Worm (Caenorhabditis elegans) whole organism, early embryonic: Measurements from ENCODE around the gene F54B8.1.

Experiments used
- B0310.2 ChIP-seq: sonication (generic microtip); optimal IDR thresholded peaks from 2 replicates; lab custom pipeline; 2016; ENCODE audit warnings: mild to moderate bottlenecking, missing genetic modification characterization, missing compliant biosample characterization
- F13C5.2 ChIP-seq: sonication (generic microtip); optimal IDR thresholded peaks from 2 replicates; lab custom pipeline; 2017; ENCODE audit warnings: mild to moderate bottlenecking, missing genetic modification characterization, inconsistent platforms, missing compliant biosample characterization
- aly-1 ChIP-seq: sonication (generic microtip); optimal IDR thresholded peaks from 2 replicates; lab custom pipeline; 2016; ENCODE audit warnings: missing genetic modification characterization, missing compliant biosample characterization
- ama-1 ChIP-seq: fragments of 150-350 bp; optimal IDR thresholded peaks from 2 replicates; lab custom pipeline; 2014
- flt-1 ChIP-seq: fragments of 200-800 bp; sonication (Bioruptor generic); IDR thresholded peaks from 2 replicates; pipeline ENCODE4 v1.3.6; 2022; ENCODE audit warnings: missing genetic modification characterization, missing compliant biosample characterization
- hmbx-1 ChIP-seq: sonication (generic microtip); optimal IDR thresholded peaks from 2 replicates; lab custom pipeline; 2016; ENCODE audit warnings: mild to moderate bottlenecking, missing genetic modification characterization, missing compliant biosample characterization
- hnd-1 ChIP-seq: sonication (generic microtip); optimal IDR thresholded peaks from 2 replicates; lab custom pipeline; 2016; ENCODE audit warnings: missing genetic modification characterization, missing compliant biosample characterization
- tbx-11 ChIP-seq: fragments of 200-800 bp; sonication (Bioruptor generic); IDR thresholded peaks from 2 replicates; pipeline ENCODE4 v1.3.6; 2022; ENCODE audit warnings: missing genetic modification characterization, missing compliant biosample characterization
- tbx-37 ChIP-seq: fragments of 200-800 bp; sonication (Bioruptor generic); conservative IDR thresholded peaks from 2 replicates; pipeline ENCODE4 v1.3.6; 2022; ENCODE audit warnings: missing genetic modification reagents, missing genetic modification characterization, missing compliant biosample characterization
- tra-4 ChIP-seq: sonication (generic microtip); optimal IDR thresholded peaks from 2 replicates; lab custom pipeline; 2017; ENCODE audit warnings: missing genetic modification characterization, missing compliant biosample characterization

DNA sequence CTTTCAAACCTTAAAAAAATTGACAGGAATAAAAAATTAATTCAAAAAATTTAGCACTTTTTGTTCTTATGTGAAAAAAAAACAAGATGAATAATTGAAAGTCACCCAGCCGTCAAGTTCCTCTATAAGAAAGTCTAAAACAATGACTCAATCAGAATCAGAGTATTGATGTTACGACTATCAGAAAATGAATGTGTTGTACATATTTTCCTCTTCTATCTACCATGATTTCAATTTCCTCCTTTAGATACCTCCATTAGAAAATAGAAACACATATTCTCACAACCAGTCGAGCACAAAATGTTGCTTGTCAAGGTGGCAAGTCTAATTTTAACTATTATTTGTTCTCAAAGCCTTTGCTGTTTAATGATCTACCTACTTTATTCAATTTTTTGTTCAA is 9.4 kb downstream of the F54B8.1 start, which contains the start of gene srbc-48:
- TF ChIP-seq hmbx-1 (tag; lab: Kevin White, UChicago) (no peak), hnd-1 (no peak), tbx-37 (GFP tag; lab: Robert Waterston, UW) (no peak), ama-1 (no peak), flt-1 (GFP tag; lab: Robert Waterston, UW) (no peak), F13C5.2 (tag; lab: Kevin White, UChicago) (no peak), B0310.2 (tag; lab: Kevin White, UChicago) (no peak), tra-4 (tag; lab: Kevin White, UChicago) (no peak), aly-1 (tag; lab: Kevin White, UChicago) (no peak), tbx-11 (GFP tag; lab: Robert Waterston, UW) (no peak)
